Worm (Caenorhabditis elegans) whole organism, L3 larva: ENCODE measurements around the gene srz-103.

Source experiments
- ZK546.5 ChIP-seq: sonication (generic microtip); optimal IDR thresholded peaks from 2 replicates; lab custom pipeline; 2017; ENCODE audit warnings: missing biosample characterization, missing genetic modification characterization
- aly-2 ChIP-seq: fragments of 150-350 bp; optimal IDR thresholded peaks from 2 replicates; lab custom pipeline; 2014; ENCODE audit warnings: missing biosample characterization, missing genetic modification characterization
- ama-1 ChIP-seq: fragments of 150-350 bp; optimal IDR thresholded peaks from 2 replicates; lab custom pipeline; 2018
- ceh-16 ChIP-seq: sonication (generic microtip); optimal IDR thresholded peaks from 2 replicates; lab custom pipeline; 2017; ENCODE audit warnings: missing biosample characterization, missing genetic modification characterization
- ceh-82 ChIP-seq: fragments of 150-350 bp; optimal IDR thresholded peaks from 2 replicates; lab custom pipeline; 2014; ENCODE audit warnings: missing biosample characterization, missing genetic modification characterization
- ceh-9 ChIP-seq: sonication (generic microtip); optimal IDR thresholded peaks from 2 replicates; lab custom pipeline; 2018; ENCODE audit warnings: missing biosample characterization, missing genetic modification characterization
- daf-12 ChIP-seq: fragments of 150-350 bp; optimal IDR thresholded peaks from 2 replicates; lab custom pipeline; 2014; ENCODE audit warnings: missing biosample characterization, missing genetic modification reagents, missing genetic modification characterization
- egl-27 ChIP-seq: sonication (generic microtip); optimal IDR thresholded peaks from 4 replicates; lab custom pipeline; 2017; ENCODE audit warnings: missing biosample characterization, missing genetic modification reagents, missing genetic modification characterization
- elt-1 ChIP-seq: fragments of 150-350 bp; optimal IDR thresholded peaks from 2 replicates; lab custom pipeline; 2014; ENCODE audit warnings: missing biosample characterization, missing genetic modification characterization
- elt-2 ChIP-seq: sonication (generic microtip); optimal IDR thresholded peaks from 2 replicates; lab custom pipeline; 2016; ENCODE audit warnings: missing genetic modification reagents, mild to moderate bottlenecking, missing genetic modification characterization, missing compliant biosample characterization
- elt-3 ChIP-seq, 3 experiments: fragments of 150-350 bp in 1 of 3; sonication (generic microtip) in 2 of 3; optimal IDR thresholded peaks; 2 replicates in 2 of 3; 4 replicates in 1 of 3; lab custom pipeline; 2014 to 2017; ENCODE audit warnings: missing biosample characterization in 3 of 3, missing genetic modification characterization in 3 of 3
- eor-1 ChIP-seq, 2 experiments: fragments of 150-350 bp; optimal IDR thresholded peaks; 2 replicates each; lab custom pipeline; 2014 to 2018; ENCODE audit warnings: missing biosample characterization in 2 of 2, missing genetic modification characterization in 2 of 2
- fkh-10 ChIP-seq: sonication (generic microtip); optimal IDR thresholded peaks from 2 replicates; lab custom pipeline; 2017; ENCODE audit warnings: missing biosample characterization, missing genetic modification reagents, missing genetic modification characterization
- jun-1 ChIP-seq: fragments of 150-350 bp; optimal IDR thresholded peaks from 2 replicates; lab custom pipeline; 2014; ENCODE audit warnings: missing biosample characterization, missing genetic modification reagents, missing genetic modification characterization
- lin-39 ChIP-seq: fragments of 150-350 bp; optimal IDR thresholded peaks from 2 replicates; lab custom pipeline; 2018; ENCODE audit warnings: missing biosample characterization, missing genetic modification reagents, missing genetic modification characterization
- mdl-1 ChIP-seq: fragments of 150-350 bp; optimal IDR thresholded peaks from 2 replicates; lab custom pipeline; 2014; ENCODE audit warnings: missing biosample characterization, missing genetic modification characterization
- mml-1 ChIP-seq: fragments of 150-350 bp; sonication (generic microtip); optimal IDR thresholded peaks from 3 replicates; lab custom pipeline; 2014; ENCODE audit warnings: missing biosample characterization, missing genetic modification characterization
- nhr-11 ChIP-seq: fragments of 150-350 bp; optimal IDR thresholded peaks from 2 replicates; lab custom pipeline; 2014; ENCODE audit warnings: missing biosample characterization, missing genetic modification characterization
- nhr-12 ChIP-seq: fragments of 150-350 bp; optimal IDR thresholded peaks from 2 replicates; lab custom pipeline; 2014; ENCODE audit warnings: missing biosample characterization, missing genetic modification characterization
- nhr-23 ChIP-seq: fragments of 150-350 bp; optimal IDR thresholded peaks from 2 replicates; lab custom pipeline; 2014; ENCODE audit warnings: missing biosample characterization, missing genetic modification reagents, missing genetic modification characterization
- nhr-25 ChIP-seq: sonication (generic microtip); optimal IDR thresholded peaks from 2 replicates; lab custom pipeline; 2017; ENCODE audit warnings: missing biosample characterization, missing genetic modification characterization
- nhr-28 ChIP-seq: fragments of 150-350 bp; optimal IDR thresholded peaks from 2 replicates; lab custom pipeline; 2014; ENCODE audit warnings: missing biosample characterization, missing genetic modification characterization
- nhr-43 ChIP-seq: sonication (generic microtip); optimal IDR thresholded peaks from 2 replicates; lab custom pipeline; 2016; ENCODE audit warnings: mild to moderate bottlenecking, missing genetic modification characterization, missing compliant biosample characterization; ENCODE audit not compliant: poor library complexity, severe bottlenecking
- nhr-67 ChIP-seq: fragments of 150-350 bp; optimal IDR thresholded peaks from 2 replicates; lab custom pipeline; 2014; ENCODE audit warnings: missing biosample characterization, missing genetic modification characterization
- nhr-76 ChIP-seq: fragments of 150-350 bp; sonication (generic microtip); optimal IDR thresholded peaks from 5 replicates; lab custom pipeline; 2014; ENCODE audit warnings: missing biosample characterization, missing genetic modification characterization
- nhr-77 ChIP-seq: fragments of 150-350 bp; optimal IDR thresholded peaks from 2 replicates; lab custom pipeline; 2014; ENCODE audit warnings: missing biosample characterization, missing genetic modification characterization
- pha-4 ChIP-seq: fragments of 150-350 bp; optimal IDR thresholded peaks from 2 replicates; lab custom pipeline; 2014; ENCODE audit warnings: missing biosample characterization, missing genetic modification reagents, missing genetic modification characterization
- pqm-1 ChIP-seq: fragments of 150-350 bp; optimal IDR thresholded peaks from 2 replicates; lab custom pipeline; 2017; ENCODE audit warnings: missing biosample characterization, missing genetic modification characterization, inconsistent platforms
- sea-2 ChIP-seq: fragments of 150-350 bp; sonication (generic microtip); optimal IDR thresholded peaks from 4 replicates; lab custom pipeline; 2014; ENCODE audit warnings: missing biosample characterization, missing genetic modification reagents, missing genetic modification characterization
- skn-1 ChIP-seq: fragments of 150-350 bp; optimal IDR thresholded peaks from 2 replicates; lab custom pipeline; 2014; ENCODE audit warnings: missing biosample characterization, missing genetic modification characterization
- tbx-2 ChIP-seq: sonication (generic microtip); optimal IDR thresholded peaks from 2 replicates; lab custom pipeline; 2016; ENCODE audit warnings: mild to moderate bottlenecking, missing genetic modification characterization, missing compliant biosample characterization
- unc-39 ChIP-seq: sonication (generic microtip); optimal IDR thresholded peaks from 4 replicates; lab custom pipeline; 2017; ENCODE audit warnings: missing biosample characterization, missing genetic modification characterization
- unc-62 ChIP-seq: fragments of 150-350 bp; sonication (generic microtip); optimal IDR thresholded peaks from 4 replicates; lab custom pipeline; 2014; ENCODE audit warnings: missing biosample characterization, missing genetic modification reagents, missing genetic modification characterization
- ztf-4 ChIP-seq: fragments of 150-350 bp; optimal IDR thresholded peaks from 2 replicates; lab custom pipeline; 2014; ENCODE audit warnings: missing biosample characterization, missing genetic modification characterization

srz-103 gene

ce11 chrV:16697178-16697577 is 18.0 kb upstream of the srz-103 start, which contains the start of gene srw-41:
Gene srw-41, plus strand, starts transcription at chrV:16697478.
- no peak for TF ChIP-seq egl-27
- no peak for TF ChIP-seq mml-1 (tag; lab: Kevin White, UChicago)
- no peak for TF ChIP-seq pqm-1 (tag; lab: Kevin White, UChicago)
- no peak for TF ChIP-seq ZK546.5 (tag; lab: Kevin White, UChicago)
- TF ChIP-seq nhr-28 (tag; lab: Kevin White, UChicago), result no peak
- TF ChIP-seq unc-62 (GFP tag; lab: Kevin White, UChicago), result no peak
- TF ChIP-seq nhr-12 (tag; lab: Kevin White, UChicago), result no peak
- no peak for TF ChIP-seq elt-1 (tag; lab: Kevin White, UChicago)
- TF ChIP-seq nhr-11, result no peak
- no peak for TF ChIP-seq daf-12 (tag; lab: Kevin White, UChicago)
- TF ChIP-seq elt-2 (tag; lab: Kevin White, UChicago), result no peak
- no peak for TF ChIP-seq jun-1
- TF ChIP-seq ztf-4 (tag; lab: Kevin White, UChicago), result no peak
- no peak for TF ChIP-seq nhr-25 (tag; lab: Kevin White, UChicago)
- no peak for TF ChIP-seq ceh-82 (tag; lab: Kevin White, UChicago)
- TF ChIP-seq nhr-76, result no peak
- no peak for TF ChIP-seq nhr-67

DNA sequence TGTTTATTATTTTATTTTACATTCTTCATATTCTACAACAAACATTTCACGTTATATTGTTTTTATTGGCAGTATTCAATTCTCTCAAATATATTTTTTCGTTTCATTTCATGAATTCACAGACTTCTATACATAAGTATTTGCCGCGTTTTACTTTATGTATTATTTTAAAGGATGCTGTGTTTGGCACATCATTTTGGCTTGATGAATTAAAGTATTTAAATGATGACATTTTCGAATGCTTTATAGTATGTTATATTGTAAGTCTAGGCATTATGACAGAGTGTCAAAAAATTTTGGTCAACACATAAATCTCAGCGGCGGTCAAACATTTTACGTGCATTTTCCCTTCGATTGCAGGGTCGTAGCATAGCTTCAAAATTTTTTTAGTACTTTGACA is 16.4 kb upstream of the srz-103 start:
- no peak for TF ChIP-seq daf-12 (tag; lab: Kevin White, UChicago)
- TF ChIP-seq eor-1 (tag; optimal IDR thresholded peaks at IDR 0.05; lab: Kevin White, UChicago), result no peak
- no peak for TF ChIP-seq lin-39
- TF ChIP-seq egl-27, result no peak
- TF ChIP-seq pha-4 (tag; lab: Kevin White, UChicago), result no peak
- TF ChIP-seq mdl-1 (tag; lab: Kevin White, UChicago), result no peak
- no peak for TF ChIP-seq skn-1 (tag; lab: Kevin White, UChicago)

DNA sequence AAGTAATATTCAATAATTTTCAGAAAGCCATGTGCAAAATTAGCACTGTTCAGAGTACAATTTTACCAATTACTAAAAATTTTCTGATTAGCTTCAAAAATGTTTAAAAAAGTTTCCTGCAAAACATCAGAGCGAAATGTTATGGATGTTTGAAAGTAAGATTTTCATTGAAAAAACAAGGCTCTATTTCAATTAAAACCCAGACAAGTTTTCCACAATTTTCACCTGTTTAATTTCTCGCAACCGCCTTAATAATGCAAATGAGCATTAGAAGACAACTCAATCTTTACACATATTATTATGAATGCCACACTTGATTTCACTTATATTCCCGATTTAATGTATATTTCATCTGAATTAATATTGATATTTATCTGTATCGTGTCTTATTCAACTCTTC is 15.4 kb upstream of the srz-103 start, which contains the start of gene srz-101:
Gene srz-101, plus strand, starts transcription at position 301 of the 400 bp plus-strand sequence.
- no peak for TF ChIP-seq nhr-12 (tag; lab: Kevin White, UChicago)
- no peak for TF ChIP-seq tbx-2 (tag; lab: Kevin White, UChicago)
- TF ChIP-seq elt-3 (tag; optimal IDR thresholded peaks at IDR 0.05; lab: Kevin White, UChicago), result no peak
- no peak for TF ChIP-seq pha-4 (tag; lab: Kevin White, UChicago)
- no peak for TF ChIP-seq mdl-1 (tag; lab: Kevin White, UChicago)

DNA sequence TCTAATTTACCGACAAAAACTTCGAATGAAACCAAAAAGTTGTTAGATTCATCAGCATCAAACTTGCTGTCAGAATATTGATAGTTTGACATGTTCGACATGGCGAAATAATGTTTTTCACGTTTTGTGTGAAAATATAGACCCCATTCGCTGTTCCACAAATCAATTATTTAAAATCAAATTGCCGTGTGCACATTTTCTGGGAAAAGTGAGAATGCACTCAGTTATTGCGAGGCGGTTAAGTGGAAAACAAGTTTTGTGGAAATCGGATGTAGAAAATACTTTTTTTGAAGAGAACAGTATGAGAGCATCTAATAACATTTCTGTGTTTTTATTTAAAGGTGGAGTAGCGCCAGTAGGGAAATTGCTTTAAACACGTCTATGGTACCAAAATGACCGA is 14.6 kb upstream of the srz-103 start, which contains the start of gene srw-42:
Gene srw-42, minus strand, starts transcription at position 101 of the 400 bp plus-strand sequence.
- TF ChIP-seq nhr-76 (no peak), fkh-10 (GFP tag; lab: Kevin White, UChicago) (no peak), nhr-43 (tag; lab: Kevin White, UChicago) (no peak), mdl-1 (tag; lab: Kevin White, UChicago) (no peak), lin-39 (no peak), nhr-23 (tag; lab: Kevin White, UChicago) (no peak), jun-1 (no peak), ceh-16 (no peak), elt-1 (tag; lab: Kevin White, UChicago) (no peak), ama-1 (lab: Kevin White, UChicago) (no peak), nhr-25 (tag; lab: Kevin White, UChicago) (no peak), aly-2 (tag; lab: Kevin White, UChicago) (no peak), pha-4 (tag; lab: Kevin White, UChicago) (no peak), tbx-2 (tag; lab: Kevin White, UChicago) (no peak), skn-1 (tag; lab: Kevin White, UChicago) (no peak)

ce11 chrV:16692988-16693387 is 13.9 kb upstream of the srz-103 start:
- TF ChIP-seq nhr-23 (tag; lab: Kevin White, UChicago), result no peak
- no peak for TF ChIP-seq ama-1 (lab: Kevin White, UChicago)
- no peak for TF ChIP-seq ceh-9 (tag; lab: Kevin White, UChicago)
- no peak for TF ChIP-seq nhr-77 (tag; lab: Kevin White, UChicago)
- TF ChIP-seq elt-3 (tag; optimal IDR thresholded peaks at IDR 0.05; lab: Kevin White, UChicago), result no peak
- TF ChIP-seq ztf-4 (tag; lab: Kevin White, UChicago), result no peak
- TF ChIP-seq ZK546.5 (tag; lab: Kevin White, UChicago), result no peak
- no peak for TF ChIP-seq mml-1 (tag; lab: Kevin White, UChicago)
- TF ChIP-seq sea-2 (GFP tag; lab: Kevin White, UChicago), result no peak
- TF ChIP-seq nhr-12 (tag; lab: Kevin White, UChicago), result no peak
- no peak for TF ChIP-seq elt-1 (tag; lab: Kevin White, UChicago)
- TF ChIP-seq unc-39 (tag; lab: Kevin White, UChicago), result no peak
- no peak for TF ChIP-seq ceh-16
- no peak for TF ChIP-seq jun-1
- TF ChIP-seq daf-12 (tag; lab: Kevin White, UChicago), result no peak
- TF ChIP-seq nhr-67, result no peak
- no peak for TF ChIP-seq unc-62 (GFP tag; lab: Kevin White, UChicago)
